Fruit fly (Drosophila melanogaster) whole organism, embryonic: ENCODE results near the gene RpL8.

Experiments used
- Ada2b ChIP-seq: fragments of 200-800 bp; sonication (Bioruptor generic); IDR thresholded peaks from 2 replicates; pipeline ENCODE4 v1.3.6; 2022; ENCODE audit warnings: missing biosample characterization, missing genetic modification characterization
- B-H2 ChIP-seq: fragments of 200-800 bp; sonication (Bioruptor generic); optimal IDR thresholded peaks from 2 replicates; lab custom pipeline; 2018; ENCODE audit warnings: missing biosample characterization, mild to moderate bottlenecking, missing genetic modification characterization
- C15 ChIP-seq: fragments of 200-800 bp; sonication (Bioruptor generic); IDR thresholded peaks from 3 replicates; pipeline ENCODE4 v1.3.6; 2022; ENCODE audit warnings: missing biosample characterization, missing genetic modification characterization
- CG10462 ChIP-seq: fragments of 200-800 bp; sonication (Bioruptor generic); optimal IDR thresholded peaks from 2 replicates; lab custom pipeline; 2016; ENCODE audit warnings: missing biosample characterization, missing genetic modification characterization
- CG10979 ChIP-seq: fragments of 200-800 bp; sonication (Bioruptor generic); optimal IDR thresholded peaks from 2 replicates; lab custom pipeline; 2018; ENCODE audit warnings: missing biosample characterization, mild to moderate bottlenecking, missing genetic modification characterization, moderate library complexity
- CG11456 ChIP-seq: fragments of 200-800 bp; sonication (Bioruptor generic); IDR thresholded peaks from 3 replicates; pipeline ENCODE4 v1.3.6; 2022; ENCODE audit warnings: missing biosample characterization, missing genetic modification characterization
- CG11504 ChIP-seq: fragments of 200-800 bp; sonication (Bioruptor generic); optimal IDR thresholded peaks from 3 replicates; lab custom pipeline; 2019; ENCODE audit warnings: missing biosample characterization, mild to moderate bottlenecking, missing genetic modification characterization, moderate library complexity
- CG11695 ChIP-seq: fragments of 200-800 bp; sonication (Bioruptor generic); IDR thresholded peaks from 3 replicates; pipeline ENCODE4 v1.3.6; 2022; ENCODE audit warnings: missing biosample characterization, missing genetic modification characterization
- CG12155 ChIP-seq: fragments of 200-800 bp; sonication (Bioruptor generic); optimal IDR thresholded peaks from 3 replicates; lab custom pipeline; 2016; ENCODE audit warnings: missing biosample characterization, missing genetic modification characterization
- CG13296 ChIP-seq: fragments of 200-800 bp; sonication (Bioruptor generic); optimal IDR thresholded peaks from 3 replicates; lab custom pipeline; 2018; ENCODE audit warnings: missing biosample characterization, mild to moderate bottlenecking, missing genetic modification characterization
- CG15269 ChIP-seq: fragments of 200-800 bp; sonication (Bioruptor generic); optimal IDR thresholded peaks from 2 replicates; lab custom pipeline; 2018; ENCODE audit warnings: missing biosample characterization, mild to moderate bottlenecking, missing genetic modification characterization, moderate library complexity
- CG15479 ChIP-seq: fragments of 200-800 bp; sonication (Bioruptor generic); optimal IDR thresholded peaks from 3 replicates; lab custom pipeline; 2019; ENCODE audit warnings: missing biosample characterization, mild to moderate bottlenecking, missing genetic modification characterization, moderate library complexity
- CG15514 ChIP-seq: fragments of 200-800 bp; sonication (Bioruptor generic); optimal IDR thresholded peaks from 3 replicates; lab custom pipeline; 2017; ENCODE audit warnings: missing biosample characterization, missing genetic modification characterization, mild to moderate bottlenecking, moderate library complexity, missing genetic modification reagents
- CG17568 ChIP-seq: fragments of 200-800 bp; sonication (Bioruptor generic); optimal IDR thresholded peaks from 2 replicates; lab custom pipeline; 2018; ENCODE audit warnings: missing biosample characterization, mild to moderate bottlenecking, missing genetic modification characterization, moderate library complexity
- CG17802 ChIP-seq: fragments of 200-800 bp; sonication (Bioruptor generic); optimal IDR thresholded peaks from 2 replicates; lab custom pipeline; 2018; ENCODE audit warnings: missing biosample characterization, mild to moderate bottlenecking, missing genetic modification characterization, moderate library complexity
- CG2116 ChIP-seq: fragments of 200-800 bp; sonication (Bioruptor generic); optimal IDR thresholded peaks from 3 replicates; lab custom pipeline; 2018; ENCODE audit warnings: missing biosample characterization, mild to moderate bottlenecking, missing genetic modification characterization
- CG31365 ChIP-seq: fragments of 200-800 bp; sonication (Bioruptor generic); optimal IDR thresholded peaks from 2 replicates; lab custom pipeline; 2018; ENCODE audit warnings: missing biosample characterization, mild to moderate bottlenecking, missing genetic modification characterization
- CG3847 ChIP-seq: fragments of 200-800 bp; sonication (Bioruptor generic); IDR thresholded peaks from 2 replicates; pipeline ENCODE4 v1.3.6; 2022; ENCODE audit warnings: missing biosample characterization, missing genetic modification characterization
- CG4328 ChIP-seq: fragments of 200-800 bp; sonication (Bioruptor generic); optimal IDR thresholded peaks from 3 replicates; lab custom pipeline; 2017; ENCODE audit warnings: missing biosample characterization, missing genetic modification reagents, missing genetic modification characterization
- CG4424 ChIP-seq: fragments of 200-800 bp; sonication (Bioruptor generic); optimal IDR thresholded peaks from 3 replicates; lab custom pipeline; 2016; ENCODE audit warnings: missing biosample characterization, missing genetic modification characterization
- CG4617 ChIP-seq: fragments of 200-800 bp; sonication (Bioruptor generic); optimal IDR thresholded peaks from 3 replicates; lab custom pipeline; 2016; ENCODE audit warnings: missing biosample characterization, missing genetic modification characterization, borderline replicate concordance
- CG4854 ChIP-seq: fragments of 200-800 bp; sonication (Bioruptor generic); optimal IDR thresholded peaks from 2 replicates; lab custom pipeline; 2016; ENCODE audit warnings: missing biosample characterization, missing genetic modification characterization, inconsistent platforms
- CG5245 ChIP-seq: fragments of 200-800 bp; sonication (Bioruptor generic); optimal IDR thresholded peaks from 3 replicates; lab custom pipeline; 2016; ENCODE audit warnings: missing biosample characterization, missing genetic modification characterization
- CG6765 ChIP-seq: fragments of 200-800 bp; sonication (Bioruptor generic); optimal IDR thresholded peaks from 3 replicates; lab custom pipeline; 2017; ENCODE audit warnings: missing biosample characterization, mild to moderate bottlenecking, missing genetic modification characterization
- Camta ChIP-seq: fragments of 200-800 bp; sonication (Bioruptor generic); optimal IDR thresholded peaks from 2 replicates; lab custom pipeline; 2016; ENCODE audit warnings: missing biosample characterization, missing genetic modification characterization
- Chrac-16 ChIP-seq: fragments of 200-800 bp; sonication (Bioruptor generic); optimal IDR thresholded peaks from 3 replicates; lab custom pipeline; 2016; ENCODE audit warnings: missing biosample characterization, missing genetic modification characterization
- E2f1 ChIP-seq: fragments of 200-800 bp; sonication (Bioruptor generic); IDR thresholded peaks from 2 replicates; pipeline ENCODE4 v1.3.6; 2022; ENCODE audit warnings: missing biosample characterization, missing genetic modification characterization
- H2.0 ChIP-seq: fragments of 200-800 bp; sonication (Bioruptor generic); IDR thresholded peaks from 2 replicates; pipeline ENCODE4 v1.3.6; 2022; ENCODE audit warnings: missing biosample characterization, missing genetic modification characterization
- HLH4C ChIP-seq: fragments of 200-800 bp; sonication (Bioruptor generic); IDR thresholded peaks from 3 replicates; pipeline ENCODE4 v1.3.6; 2022; ENCODE audit warnings: missing biosample characterization, missing genetic modification characterization; ENCODE audit not compliant: partially characterized antibody
- Hr39 ChIP-seq: fragments of >200 bp; optimal IDR thresholded peaks from 2 replicates; lab custom pipeline; 2017
- Jarid2 ChIP-seq: fragments of 200-800 bp; sonication (Bioruptor generic); optimal IDR thresholded peaks from 3 replicates; lab custom pipeline; 2017; ENCODE audit warnings: mild to moderate bottlenecking, missing biosample characterization, missing genetic modification reagents, missing genetic modification characterization
- NfI ChIP-seq: fragments of 200-800 bp; sonication (Bioruptor generic); optimal IDR thresholded peaks from 3 replicates; lab custom pipeline; 2018; ENCODE audit warnings: missing biosample characterization, mild to moderate bottlenecking, missing genetic modification characterization, moderate library complexity
- Oli ChIP-seq: fragments of 200-800 bp; sonication (Bioruptor generic); optimal IDR thresholded peaks from 2 replicates; lab custom pipeline; 2018; ENCODE audit warnings: missing biosample characterization, mild to moderate bottlenecking, missing genetic modification characterization, moderate library complexity
- Pdp1 ChIP-seq, 2 experiments: fragments of 200-800 bp; sonication (Bioruptor generic); optimal IDR thresholded peaks; 3 replicates each; lab custom pipeline; 2016; ENCODE audit warnings: missing biosample characterization in 2 of 2, missing genetic modification characterization in 2 of 2, mild to moderate bottlenecking in 1 of 2, moderate library complexity in 1 of 2
- Scr ChIP-seq: fragments of 200-800 bp; sonication (Bioruptor generic); IDR thresholded peaks from 2 replicates; pipeline ENCODE4 v1.3.6; 2022; ENCODE audit warnings: missing biosample characterization, missing genetic modification characterization; ENCODE audit not compliant: partially characterized antibody
- Sry-β ChIP-seq: fragments of 200-800 bp; sonication (Bioruptor generic); optimal IDR thresholded peaks from 2 replicates; lab custom pipeline; 2018; ENCODE audit warnings: missing biosample characterization, mild to moderate bottlenecking, missing genetic modification characterization, moderate library complexity
- Vsx1 ChIP-seq: fragments of 200-800 bp; sonication (Bioruptor generic); optimal IDR thresholded peaks from 2 replicates; lab custom pipeline; 2017; ENCODE audit warnings: missing biosample characterization, mild to moderate bottlenecking, missing genetic modification characterization, missing genetic modification reagents
- bigmax ChIP-seq: fragments of 200-800 bp; sonication (Bioruptor generic); optimal IDR thresholded peaks from 2 replicates; lab custom pipeline; 2018; ENCODE audit warnings: missing biosample characterization, mild to moderate bottlenecking, missing genetic modification characterization
- chinmo ChIP-seq: fragments of 200-800 bp; sonication (Bioruptor generic); IDR thresholded peaks from 4 replicates; pipeline ENCODE4 v1.3.6; 2022; ENCODE audit warnings: missing biosample characterization, missing genetic modification characterization; ENCODE audit not compliant: partially characterized antibody
- croc ChIP-seq: fragments of 200-800 bp; sonication (Bioruptor generic); conservative IDR thresholded peaks from 3 replicates; pipeline ENCODE4 v1.3.6; 2022; ENCODE audit warnings: missing biosample characterization, missing genetic modification characterization
- gro ChIP-seq: fragments of 200-800 bp; sonication (Bioruptor generic); optimal IDR thresholded peaks from 2 replicates; lab custom pipeline; 2016; ENCODE audit warnings: missing biosample characterization, missing genetic modification characterization
- h ChIP-seq: fragments of >200 bp; optimal IDR thresholded peaks from 2 replicates; lab custom pipeline; 2017
- lab ChIP-seq: fragments of 200-800 bp; sonication (Bioruptor generic); optimal IDR thresholded peaks from 3 replicates; lab custom pipeline; 2017; ENCODE audit warnings: missing biosample characterization, missing genetic modification characterization, mild to moderate bottlenecking, moderate library complexity, missing genetic modification reagents
- pfk ChIP-seq: fragments of 200-800 bp; sonication (Bioruptor generic); optimal IDR thresholded peaks from 2 replicates; lab custom pipeline; 2018; ENCODE audit warnings: missing biosample characterization, mild to moderate bottlenecking, missing genetic modification characterization, moderate library complexity
- pnt ChIP-seq: fragments of 200-800 bp; sonication (Bioruptor generic); optimal IDR thresholded peaks from 3 replicates; lab custom pipeline; 2016; ENCODE audit warnings: missing biosample characterization, missing genetic modification characterization
- scrt ChIP-seq: fragments of 200-800 bp; sonication (Bioruptor generic); optimal IDR thresholded peaks from 2 replicates; lab custom pipeline; 2018; ENCODE audit warnings: missing biosample characterization, mild to moderate bottlenecking, missing genetic modification characterization, moderate library complexity
- so ChIP-seq: fragments of 200-800 bp; sonication (Bioruptor generic); IDR thresholded peaks from 3 replicates; pipeline ENCODE4 v1.3.6; 2022; ENCODE audit warnings: missing biosample characterization, missing genetic modification characterization
- trem ChIP-seq: fragments of 200-800 bp; optimal IDR thresholded peaks from 3 replicates; lab custom pipeline; 2019; ENCODE audit warnings: missing biosample characterization, mild to moderate bottlenecking, missing genetic modification characterization, moderate library complexity

RpL8 gene

DNA sequence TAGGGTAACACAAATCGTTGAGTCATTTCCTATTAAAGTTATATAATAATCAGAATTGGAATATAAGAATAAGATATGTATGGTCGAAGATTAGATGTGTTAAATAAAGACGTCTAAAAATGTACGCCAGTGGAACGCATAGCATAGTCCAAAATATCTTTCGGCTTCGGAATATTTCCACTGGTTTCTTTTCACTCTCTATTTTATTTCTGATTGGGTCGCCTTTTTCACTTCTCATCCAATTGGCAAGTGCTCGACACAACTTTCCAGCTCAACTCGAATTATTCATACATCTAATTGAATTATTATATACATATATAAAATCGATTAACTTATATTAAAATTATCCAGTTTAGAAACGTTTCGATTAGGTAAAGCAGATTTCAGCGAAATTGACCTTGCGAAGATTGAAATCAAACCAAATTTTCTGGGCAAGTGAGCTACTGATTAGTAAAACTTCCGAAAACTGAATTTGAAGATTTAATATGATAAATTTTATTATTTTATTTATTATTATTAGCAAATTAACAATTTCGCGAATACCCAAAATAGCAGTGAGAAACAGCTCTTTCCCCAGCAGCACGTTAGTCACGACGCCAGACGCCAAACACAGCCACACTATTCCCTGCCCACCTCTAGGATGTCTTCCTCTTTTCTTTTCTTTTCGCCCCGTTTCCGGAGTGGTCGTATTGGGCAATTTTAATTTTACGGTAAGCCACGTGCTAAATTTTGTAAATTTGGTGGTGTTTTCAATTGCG, at the start of gene RpL8 (continued):
- TF ChIP-seq so (peak; percentile 85), CG2116 (peak; percentile 73), Scr (GFP tag; lab: Robert Waterston, UW) (peak; percentile 66), CG4328 (GFP tag; lab: Kevin White, UChicago) (peak; percentile 84), Vsx1 (GFP tag; lab: Kevin White, UChicago) (peak; percentile 83), NfI (GFP tag; lab: Kevin White, UChicago) (peak; percentile 95), CG4854 (peak; percentile 76), scrt (GFP tag; lab: Kevin White, UChicago) (peak; percentile 83), gro (peak; percentile 88), CG11504 (tag; lab: Kevin White, UChicago) (peak; percentile 65), B-H2 (peak; percentile 92), Pdp1 (GFP tag; optimal IDR thresholded peaks at IDR 0.05; lab: Kevin White, UChicago) (peak; percentile 63 to 66), Chrac-16 (GFP tag; lab: Kevin White, UChicago) (peak; percentile 66), CG11456 (GFP tag; lab: Robert Waterston, UW) (peak; percentile 94), Hr39 (lab: Kevin White, UChicago) (no peak), CG17568 (GFP tag; lab: Kevin White, UChicago) (peak; percentile 91), CG4617 (GFP tag; lab: Kevin White, UChicago) (peak; percentile 68), E2f1 (peak; percentile 77), CG15514 (peak; percentile 89), CG12155 (GFP tag; lab: Kevin White, UChicago) (peak; percentile 60), CG17802 (tag; lab: Kevin White, UChicago) (peak; percentile 79), bigmax (peak; percentile 70), HLH4C (GFP tag; lab: Robert Waterston, UW) (no peak), CG31365 (tag; lab: Kevin White, UChicago) (peak; percentile 82), H2.0 (GFP tag; lab: Robert Waterston, UW) (peak; percentile 86), CG6765 (GFP tag; lab: Kevin White, UChicago) (peak; percentile 94), CG3847 (peak; percentile 88), CG5245 (peak; percentile 64), pfk (GFP tag; lab: Kevin White, UChicago) (peak; percentile 81), lab (GFP tag; lab: Kevin White, UChicago) (peak; percentile 94), CG10979 (tag; lab: Kevin White, UChicago) (peak; percentile 56), Oli (tag; lab: Kevin White, UChicago) (peak; percentile 60), trem (peak; percentile 59), Ada2b (peak; percentile 63), croc (GFP tag; lab: Robert Waterston, UW) (peak; percentile 45; the same call in 2 of the 3 replicates), Sry-β (GFP tag; lab: Kevin White, UChicago) (peak; percentile 51), C15 (GFP tag; lab: Robert Waterston, UW) (0 out of 3 replicates have a peak, but pooled peaks have one; percentile 55), CG10462 (GFP tag; lab: Kevin White, UChicago) (peak; percentile 40), h (lab: Kevin White, UChicago) (no peak), CG15269 (tag; lab: Kevin White, UChicago) (peak; percentile 78), CG4424 (peak; percentile 63), pnt (GFP tag; lab: Kevin White, UChicago) (peak; percentile 27), Camta (GFP tag; lab: Kevin White, UChicago) (peak; percentile 68), CG15479 (GFP tag; lab: Kevin White, UChicago) (no peak), CG13296 (GFP tag; lab: Kevin White, UChicago) (peak; percentile 90), chinmo (GFP tag; lab: Robert Waterston, UW) (0 out of 4 replicates have a peak, but pooled peaks have one; percentile 54), Jarid2 (GFP tag; lab: Kevin White, UChicago) (peak; percentile 65), CG11695 (peak; percentile 51; the same call in 2 of the 3 replicates)
